Fruit fly (Drosophila melanogaster): ENCODE data around the gene EndoGI.

The EndoGI gene

dm6 chr2L:16287006-16287601, 29.6 kb downstream of the EndoGI start:
- TF ChIP-seq Sin3A (optimal IDR thresholded peaks at IDR 0.05) (no peak), insv (optimal IDR thresholded peaks at IDR 0.05) (no peak), psq (optimal IDR thresholded peaks at IDR 0.05) (no peak), h (optimal IDR thresholded peaks at IDR 0.05) (no peak), ttk (optimal IDR thresholded peaks at IDR 0.05) (no peak), Myc (optimal IDR thresholded peaks at IDR 0.05) (no peak)

DNA sequence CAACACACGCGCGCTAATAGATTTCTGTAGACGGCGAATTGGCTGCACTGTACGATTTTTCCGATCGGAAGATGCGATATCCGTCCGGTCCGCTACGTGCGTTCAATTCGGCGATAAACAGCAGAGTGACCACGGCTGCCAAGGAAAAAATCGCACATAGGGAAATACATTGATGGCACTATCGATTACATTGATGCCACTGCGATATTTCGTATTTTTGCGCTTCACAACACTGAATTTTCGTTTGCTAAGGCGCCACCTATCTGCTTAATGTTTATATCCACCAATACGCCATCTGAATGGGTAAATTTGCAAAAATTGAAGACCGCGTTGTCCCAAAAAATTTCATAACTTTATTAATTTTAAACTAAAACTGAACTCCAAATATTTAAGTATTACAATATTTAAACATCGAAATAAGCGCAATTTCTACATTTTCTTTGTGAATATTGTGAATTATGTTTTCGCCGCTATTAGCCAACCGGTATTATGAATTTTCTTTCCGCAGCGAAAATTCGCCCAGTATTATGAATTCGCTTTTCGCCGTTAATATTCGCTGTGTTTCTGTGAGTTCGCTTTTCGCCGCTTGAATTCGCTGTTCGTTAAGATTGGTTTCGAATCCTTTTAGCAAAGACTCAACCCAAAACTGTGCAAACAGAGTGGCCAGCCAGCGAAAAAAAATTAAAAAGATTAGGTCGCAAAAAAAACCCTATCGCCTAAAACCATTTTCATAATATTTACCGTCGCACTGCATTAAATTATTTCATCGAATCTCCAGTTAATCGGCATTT, 30.3 kb downstream of the EndoGI start, which contains the start of the genes crp and pkaap:
Gene crp (minus strand): TSS at position 129 of the 791 bp plus-strand sequence.
Gene pkaap (plus strand): TSS at position 689 of the 791 bp plus-strand sequence.
- TF ChIP-seq Sin3A (optimal IDR thresholded peaks at IDR 0.05), result no peak
- no peak for TF ChIP-seq ttk (optimal IDR thresholded peaks at IDR 0.05)
- TF ChIP-seq h (optimal IDR thresholded peaks at IDR 0.05), result no peak
- no peak for TF ChIP-seq psq (optimal IDR thresholded peaks at IDR 0.05)
- TF ChIP-seq Myc (optimal IDR thresholded peaks at IDR 0.05), result no peak
- TF ChIP-seq insv (optimal IDR thresholded peaks at IDR 0.05), result no peak

DNA sequence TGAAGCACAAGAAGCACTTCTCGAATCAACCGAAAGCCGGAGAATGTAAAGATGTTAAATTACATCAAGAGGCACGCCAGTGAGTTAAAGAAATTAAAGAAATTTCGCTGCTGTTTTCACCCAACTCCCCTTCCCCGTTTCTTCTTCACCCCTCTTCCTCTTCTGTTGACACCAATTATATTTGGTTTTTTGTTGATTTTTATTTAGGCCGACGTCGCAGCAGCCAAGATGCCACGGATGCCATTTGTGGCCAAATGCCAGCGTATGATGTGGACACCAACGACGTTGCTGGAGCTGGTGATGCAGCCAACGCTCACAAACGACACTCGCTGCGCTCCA, 30.9 kb downstream of the EndoGI start:
- TF ChIP-seq ttk (optimal IDR thresholded peaks at IDR 0.05) (no peak), psq (optimal IDR thresholded peaks at IDR 0.05) (no peak), h (optimal IDR thresholded peaks at IDR 0.05) (no peak), insv (optimal IDR thresholded peaks at IDR 0.05) (no peak)

- no peak for TF ChIP-seq ttk (optimal IDR thresholded peaks at IDR 0.05)
- TF ChIP-seq Myc (optimal IDR thresholded peaks at IDR 0.05), result no peak
- TF ChIP-seq Sin3A (optimal IDR thresholded peaks at IDR 0.05), result no peak
- no peak for TF ChIP-seq h (optimal IDR thresholded peaks at IDR 0.05)
- TF ChIP-seq insv (optimal IDR thresholded peaks at IDR 0.05), result no peak
- TF ChIP-seq psq (optimal IDR thresholded peaks at IDR 0.05), result no peak
These were observed 33.5 kb downstream of the EndoGI start, which contains the start of gene CG17329 for dm6 chr2L:16290984-16291383. Gene CG17329, plus strand, starts transcription at chr2L:16291284.

DNA sequence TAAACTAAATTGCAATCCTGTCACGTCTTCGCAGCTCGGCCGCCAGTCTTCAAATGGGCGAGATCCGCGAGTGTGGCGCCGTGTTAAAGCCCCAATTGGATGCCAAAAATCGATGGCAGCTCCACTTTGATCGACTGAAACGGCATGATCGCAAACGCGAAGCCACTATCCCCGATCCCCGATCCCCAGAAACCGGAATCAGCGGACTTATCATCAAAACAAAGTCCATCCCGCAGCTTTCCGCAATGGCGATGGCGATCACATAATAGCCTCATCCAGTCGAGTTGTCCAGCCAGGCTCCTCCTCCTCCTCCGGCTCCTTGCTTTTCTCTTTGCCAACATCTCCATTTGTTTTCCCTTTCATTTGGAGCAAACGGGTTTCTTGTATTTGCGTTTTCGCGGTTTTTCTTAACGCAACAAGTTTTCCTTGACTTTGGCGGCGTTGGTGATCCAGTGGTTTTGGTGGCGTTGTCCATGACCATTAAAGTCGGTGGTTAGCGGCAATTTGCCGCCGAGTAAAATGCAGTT, 35.5 kb downstream of the EndoGI start, which contains the start of gene CG13258:
Gene CG13258 (minus strand): TSS at position 51 of the 527 bp plus-strand sequence.
- TF ChIP-seq h (optimal IDR thresholded peaks at IDR 0.05), result no peak
- TF ChIP-seq insv (optimal IDR thresholded peaks at IDR 0.05), result no peak
- TF ChIP-seq psq (optimal IDR thresholded peaks at IDR 0.05), result no peak

DNA sequence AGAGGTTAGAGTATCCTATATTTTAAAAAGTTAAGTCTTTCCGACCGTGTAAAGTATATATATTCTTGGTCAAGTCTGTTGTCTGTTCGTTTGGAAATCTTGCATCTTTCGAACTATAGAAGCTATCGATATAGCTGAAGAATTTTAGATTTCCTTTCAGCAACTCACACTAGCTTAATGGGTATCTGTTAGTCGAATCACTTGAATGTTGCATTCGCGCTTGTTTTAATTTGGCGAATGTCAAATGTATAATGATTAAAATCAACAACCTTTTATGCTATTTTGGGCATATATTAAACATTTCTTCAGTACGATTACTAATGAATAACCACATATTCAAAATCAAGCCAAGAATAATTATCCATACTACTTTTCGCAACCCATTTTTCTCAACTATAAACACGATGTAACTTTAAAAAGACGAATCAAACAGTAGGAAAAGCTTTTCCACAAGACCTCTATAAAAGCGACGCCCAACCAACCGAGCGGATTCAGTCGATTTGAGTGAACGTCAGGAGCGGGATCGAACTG, 36.3 kb downstream of the EndoGI start, which contains the start of gene Cyp303a1:
Gene Cyp303a1 (plus strand): TSS at position 481 of the 531 bp plus-strand sequence.
- TF ChIP-seq psq (optimal IDR thresholded peaks at IDR 0.05) (no peak), Sin3A (optimal IDR thresholded peaks at IDR 0.05) (no peak), insv (optimal IDR thresholded peaks at IDR 0.05) (no peak), Myc (optimal IDR thresholded peaks at IDR 0.05) (no peak), h (optimal IDR thresholded peaks at IDR 0.05) (no peak)

- no peak for TF ChIP-seq insv (optimal IDR thresholded peaks at IDR 0.05)
- TF ChIP-seq h (optimal IDR thresholded peaks at IDR 0.05), result no peak
- no peak for TF ChIP-seq Sin3A (optimal IDR thresholded peaks at IDR 0.05)
- TF ChIP-seq Myc (optimal IDR thresholded peaks at IDR 0.05), result no peak
These were observed 42.2 kb downstream of the EndoGI start, which contains the start of the genes heix and CG17328 for dm6 chr2L:16299466-16300311. Gene heix, minus strand, starts transcription at chr2L:16299858. Gene CG17328, plus strand, starts transcription at chr2L:16299943.

- TF ChIP-seq Myc (optimal IDR thresholded peaks at IDR 0.05) (no peak), h (optimal IDR thresholded peaks at IDR 0.05) (no peak), ttk (optimal IDR thresholded peaks at IDR 0.05) (no peak), Sin3A (optimal IDR thresholded peaks at IDR 0.05) (no peak)
These were observed 45.3 kb downstream of the EndoGI start, which contains the start of gene GMF for dm6 chr2L:16302773-16303279. Gene GMF, minus strand, starts transcription at chr2L:16302954.

dm6 chr2L:16307026-16307703, 49.7 kb downstream of the EndoGI start, which contains the start of the genes CG5861 and Syx5:
Gene CG5861, minus strand, starts transcription at chr2L:16307298.
Gene Syx5, plus strand, starts transcription at chr2L:16307346.
- TF ChIP-seq ttk (optimal IDR thresholded peaks at IDR 0.05), result no peak
- TF ChIP-seq Myc (optimal IDR thresholded peaks at IDR 0.05), result no peak
- no peak for TF ChIP-seq h (optimal IDR thresholded peaks at IDR 0.05)
- no peak for TF ChIP-seq Sin3A (optimal IDR thresholded peaks at IDR 0.05)
- TF ChIP-seq insv (optimal IDR thresholded peaks at IDR 0.05), result no peak
- no peak for TF ChIP-seq psq (optimal IDR thresholded peaks at IDR 0.05)
